Fruit fly (Drosophila melanogaster): ENCODE data around the gene Snmp2.

Snmp2 gene

dm6 chr3L:7782051-7782682, 39.3 kb upstream of the Snmp2 start:
- TF ChIP-seq Myc (optimal IDR thresholded peaks at IDR 0.05) (no peak), Hr78 (GFP tag; optimal IDR thresholded peaks at IDR 0.05) (no peak), fru (GFP tag; optimal IDR thresholded peaks at IDR 0.05) (peak; percentile 11), Rel (GFP tag; optimal IDR thresholded peaks at IDR 0.05) (no peak), Rel (tag; optimal IDR thresholded peaks at IDR 0.05) (peak; percentile 33), br (GFP tag; optimal IDR thresholded peaks at IDR 0.05) (peak; percentile 4), dmrt93B (GFP tag; optimal IDR thresholded peaks at IDR 0.05) (peak; percentile 3), h (GFP tag; optimal IDR thresholded peaks at IDR 0.05) (peak; percentile 29), Hnf4 (GFP tag; optimal IDR thresholded peaks at IDR 0.05) (peak; percentile 30), tai (GFP tag; optimal IDR thresholded peaks at IDR 0.05) (peak; percentile 26)

- TF ChIP-seq Abd-B (GFP tag; optimal IDR thresholded peaks at IDR 0.05) (no peak), sage (GFP tag; optimal IDR thresholded peaks at IDR 0.05) (peak; percentile 43)
Measured at dm6 chr3L:7781353-7782050, 38.7 kb upstream of the Snmp2 start.

- TF ChIP-seq OdsH (GFP tag; optimal IDR thresholded peaks at IDR 0.05), result no peak
- TF ChIP-seq HLH106 (tag; optimal IDR thresholded peaks at IDR 0.05), result no peak
- no peak for TF ChIP-seq dl (GFP tag; optimal IDR thresholded peaks at IDR 0.05; ENCODE audit: insufficient read depth in 1 of 2, partially characterized antibody in 2 of 2)
- no peak for TF ChIP-seq ey (GFP tag; optimal IDR thresholded peaks at IDR 0.05)
- no peak for TF ChIP-seq Abd-B (GFP tag; optimal IDR thresholded peaks at IDR 0.05)
- no peak for TF ChIP-seq Hnf4 (GFP tag; optimal IDR thresholded peaks at IDR 0.05)
- TF ChIP-seq lola (GFP tag; optimal IDR thresholded peaks at IDR 0.05), result no peak
- TF ChIP-seq Dif (GFP tag; optimal IDR thresholded peaks at IDR 0.05; ENCODE audit: partially characterized antibody), result no peak
- no peak for TF ChIP-seq Myc (optimal IDR thresholded peaks at IDR 0.05)
- TF ChIP-seq jim (GFP tag; optimal IDR thresholded peaks at IDR 0.05), result no peak
- TF ChIP-seq dmrt93B (GFP tag; optimal IDR thresholded peaks at IDR 0.05), result no peak
- TF ChIP-seq sv (GFP tag; optimal IDR thresholded peaks at IDR 0.05), result no peak
- TF ChIP-seq pan (optimal IDR thresholded peaks at IDR 0.05), result no peak
- no peak for TF ChIP-seq Jra (GFP tag; optimal IDR thresholded peaks at IDR 0.05)
- TF ChIP-seq rgr (GFP tag; optimal IDR thresholded peaks at IDR 0.05), result no peak
Measured at dm6 chr3L:7775365-7775905, 32.6 kb upstream of the Snmp2 start, which contains the start of gene Clk. TSS of gene Clk (minus strand) at chr3L:7775603.

dm6 chr3L:7774698-7775097, 31.9 kb upstream of the Snmp2 start:
- no peak for TF ChIP-seq foxo (GFP tag; optimal IDR thresholded peaks at IDR 0.05)
- no peak for TF ChIP-seq HLH106 (tag; optimal IDR thresholded peaks at IDR 0.05)
- TF ChIP-seq br (GFP tag; optimal IDR thresholded peaks at IDR 0.05), result no peak
- TF ChIP-seq lola (GFP tag; optimal IDR thresholded peaks at IDR 0.05), result no peak
- no peak for TF ChIP-seq fru (GFP tag; optimal IDR thresholded peaks at IDR 0.05)
- no peak for TF ChIP-seq jim (GFP tag; optimal IDR thresholded peaks at IDR 0.05)
- TF ChIP-seq pan (optimal IDR thresholded peaks at IDR 0.05), result no peak
- TF ChIP-seq rgr (GFP tag; optimal IDR thresholded peaks at IDR 0.05), result no peak
- no peak for TF ChIP-seq CG32264 (GFP tag; optimal IDR thresholded peaks at IDR 0.05)
- no peak for TF ChIP-seq Abd-B (GFP tag; optimal IDR thresholded peaks at IDR 0.05)
- TF ChIP-seq Hnf4 (GFP tag; optimal IDR thresholded peaks at IDR 0.05), result no peak
- TF ChIP-seq N (GFP tag; optimal IDR thresholded peaks at IDR 0.05), result no peak
- TF ChIP-seq dmrt93B (GFP tag; optimal IDR thresholded peaks at IDR 0.05), result no peak
- TF ChIP-seq Dfd (GFP tag; optimal IDR thresholded peaks at IDR 0.05), result no peak
- TF ChIP-seq brk (GFP tag; optimal IDR thresholded peaks at IDR 0.05), result no peak

- TF ChIP-seq Vsx2 (GFP tag; optimal IDR thresholded peaks at IDR 0.05; ENCODE audit: partially characterized antibody) (no peak), dmrt93B (GFP tag; optimal IDR thresholded peaks at IDR 0.05) (no peak), pan (optimal IDR thresholded peaks at IDR 0.05) (no peak), Hnf4 (GFP tag; optimal IDR thresholded peaks at IDR 0.05) (no peak), GATAd (GFP tag; optimal IDR thresholded peaks at IDR 0.05) (no peak), sage (GFP tag; optimal IDR thresholded peaks at IDR 0.05) (no peak), Mio (GFP tag; optimal IDR thresholded peaks at IDR 0.05) (no peak), woc (GFP tag; optimal IDR thresholded peaks at IDR 0.05) (no peak), Abd-B (GFP tag; optimal IDR thresholded peaks at IDR 0.05) (no peak), Hr78 (GFP tag; optimal IDR thresholded peaks at IDR 0.05) (no peak), lola (GFP tag; optimal IDR thresholded peaks at IDR 0.05) (no peak), Myc (optimal IDR thresholded peaks at IDR 0.05) (no peak), Hr83 (GFP tag; optimal IDR thresholded peaks at IDR 0.05; ENCODE audit: poor library complexity, severe bottlenecking) (no peak), tai (GFP tag; optimal IDR thresholded peaks at IDR 0.05) (no peak), usp (GFP tag; optimal IDR thresholded peaks at IDR 0.05) (no peak), HLH106 (tag; optimal IDR thresholded peaks at IDR 0.05) (no peak)
Measured at dm6 chr3L:7773529-7773928, 30.7 kb upstream of the Snmp2 start.
